Worm (Caenorhabditis elegans) whole organism, L3 larva: ENCODE measurements around the gene B0244.4.

Experiments used
- lin-39 ChIP-seq: fragments of 150-350 bp; optimal IDR thresholded peaks from 2 replicates; lab custom pipeline; 2018; ENCODE audit warnings: missing biosample characterization, missing genetic modification reagents, missing genetic modification characterization
- nhr-43 ChIP-seq: sonication (generic microtip); optimal IDR thresholded peaks from 2 replicates; lab custom pipeline; 2016; ENCODE audit warnings: mild to moderate bottlenecking, missing genetic modification characterization, missing compliant biosample characterization; ENCODE audit not compliant: poor library complexity, severe bottlenecking
- zag-1 ChIP-seq: fragments of 150-350 bp; optimal IDR thresholded peaks from 2 replicates; lab custom pipeline; 2014; ENCODE audit warnings: missing biosample characterization, missing genetic modification characterization
- ztf-11 ChIP-seq: fragments of 150-350 bp; optimal IDR thresholded peaks from 2 replicates; lab custom pipeline; 2014; ENCODE audit warnings: missing biosample characterization, missing genetic modification characterization
- ztf-4 ChIP-seq: fragments of 150-350 bp; optimal IDR thresholded peaks from 2 replicates; lab custom pipeline; 2014; ENCODE audit warnings: missing biosample characterization, missing genetic modification characterization

ce11 chrIII:5730980-5731636 lies 16.2 kb upstream of the B0244.4 start, which contains the start of the genes B0244.9 and B0244.7:
- TF ChIP-seq ztf-4 (tag; lab: Kevin White, UChicago) (no peak), nhr-43 (tag; lab: Kevin White, UChicago) (no peak), ztf-11 (tag; lab: Kevin White, UChicago) (no peak), zag-1 (no peak), lin-39 (tag; lab: Kevin White, UChicago) (no peak)
